Fruit fly (Drosophila melanogaster) whole organism, wandering third instar larva: Measurements from ENCODE around the gene Tbcd.

Experiments
- Abd-B ChIP-seq: fragments of >200 bp; optimal IDR thresholded peaks from 2 replicates; lab custom pipeline; 2017; ENCODE audit warnings: missing biosample characterization, missing genetic modification characterization
- CG32264 ChIP-seq: fragments of 200-800 bp; sonication (Bioruptor generic); optimal IDR thresholded peaks from 2 replicates; lab custom pipeline; 2016; ENCODE audit warnings: missing biosample characterization, missing genetic modification characterization
- CG9705 ChIP-seq: fragments of 200-800 bp; sonication (Bioruptor generic); optimal IDR thresholded peaks from 2 replicates; lab custom pipeline; 2018; ENCODE audit warnings: missing biosample characterization, mild to moderate bottlenecking, missing genetic modification characterization
- CrebA ChIP-seq: fragments of 200-800 bp; sonication (Bioruptor generic); optimal IDR thresholded peaks from 2 replicates; lab custom pipeline; 2016; ENCODE audit warnings: missing biosample characterization, mild to moderate bottlenecking, missing genetic modification characterization, borderline replicate concordance
- Dfd ChIP-seq: fragments of >200 bp; optimal IDR thresholded peaks from 2 replicates; lab custom pipeline; 2017; ENCODE audit warnings: missing biosample characterization, missing genetic modification characterization
- Dif ChIP-seq: fragments of 200-275, 200-300 bp; sonication (Bioruptor generic); optimal IDR thresholded peaks from 2 replicates; lab custom pipeline; 2018; ENCODE audit warnings: missing biosample characterization, missing genetic modification characterization; ENCODE audit not compliant: partially characterized antibody
- GATAd ChIP-seq: sonication (Bioruptor generic); optimal IDR thresholded peaks from 2 replicates; lab custom pipeline; 2016; ENCODE audit warnings: missing biosample characterization, missing genetic modification characterization
- HLH106 ChIP-seq: fragments of 200-800 bp; optimal IDR thresholded peaks from 3 replicates; lab custom pipeline; 2019; ENCODE audit warnings: missing biosample characterization, mild to moderate bottlenecking, missing genetic modification characterization, moderate library complexity
- Hnf4 ChIP-seq: fragments of 200-800 bp; sonication (Bioruptor generic); optimal IDR thresholded peaks from 2 replicates; lab custom pipeline; 2016; ENCODE audit warnings: missing biosample characterization, mild to moderate bottlenecking, missing genetic modification characterization
- Hr78 ChIP-seq: fragments of >200 bp; optimal IDR thresholded peaks from 2 replicates; lab custom pipeline; 2017; ENCODE audit warnings: missing biosample characterization, missing genetic modification characterization
- Hr83 ChIP-seq: fragments of 200-300 bp; sonication (Bioruptor generic); optimal IDR thresholded peaks from 2 replicates; lab custom pipeline; 2016; ENCODE audit warnings: missing biosample characterization, mild to moderate bottlenecking, missing genetic modification characterization, moderate library complexity; ENCODE audit not compliant: poor library complexity, severe bottlenecking
- Jra ChIP-seq: sonication (Bioruptor generic); optimal IDR thresholded peaks from 2 replicates; lab custom pipeline; 2016; ENCODE audit warnings: missing biosample characterization, missing genetic modification characterization
- Mio ChIP-seq: sonication (Bioruptor generic); optimal IDR thresholded peaks from 2 replicates; lab custom pipeline; 2016; ENCODE audit warnings: missing biosample characterization, missing genetic modification characterization
- Myc ChIP-seq: fragments of >200 bp; optimal IDR thresholded peaks from 2 replicates; lab custom pipeline; 2017
- N ChIP-seq: fragments of >200 bp; optimal IDR thresholded peaks from 2 replicates; lab custom pipeline; 2018; ENCODE audit warnings: missing biosample characterization, missing external identifiers, missing genetic modification characterization
- OdsH ChIP-seq: fragments of 200-800 bp; sonication (Bioruptor generic); optimal IDR thresholded peaks from 2 replicates; lab custom pipeline; 2016; ENCODE audit warnings: missing biosample characterization, mild to moderate bottlenecking, missing genetic modification characterization
- Rel ChIP-seq, 2 experiments: fragments of 200-800 bp; sonication (Bioruptor generic) in 1 of 2; optimal IDR thresholded peaks; 2 replicates in 1 of 2; 3 replicates in 1 of 2; lab custom pipeline; 2016 to 2019; ENCODE audit warnings: mild to moderate bottlenecking in 2 of 2, missing biosample characterization in 2 of 2, missing genetic modification characterization in 2 of 2, moderate library complexity in 1 of 2
- Sp1 ChIP-seq: fragments of 200-800 bp; sonication (Bioruptor generic); optimal IDR thresholded peaks from 3 replicates; lab custom pipeline; 2019; ENCODE audit warnings: missing biosample characterization, mild to moderate bottlenecking, missing genetic modification characterization, moderate library complexity
- Vsx2 ChIP-seq: fragments of 200-300, 225-300 bp; sonication (Bioruptor generic); optimal IDR thresholded peaks from 2 replicates; lab custom pipeline; 2018; ENCODE audit warnings: missing biosample characterization, missing genetic modification characterization; ENCODE audit not compliant: partially characterized antibody
- br ChIP-seq: fragments of 200-800 bp; sonication (Bioruptor generic); optimal IDR thresholded peaks from 2 replicates; lab custom pipeline; 2016; ENCODE audit warnings: missing biosample characterization, missing genetic modification characterization
- brk ChIP-seq: fragments of 200-800 bp; sonication (Bioruptor generic); optimal IDR thresholded peaks from 2 replicates; lab custom pipeline; 2016; ENCODE audit warnings: missing biosample characterization, mild to moderate bottlenecking, missing genetic modification characterization
- dl ChIP-seq, 2 experiments: fragments of 175-275, 200-275 bp in 1 of 2; fragments of 200-275 bp in 1 of 2; sonication (Bioruptor generic); optimal IDR thresholded peaks; lab custom pipeline; 2018; ENCODE audit warnings: mild to moderate bottlenecking in 2 of 2, missing biosample characterization in 2 of 2, missing genetic modification characterization in 2 of 2, moderate library complexity in 2 of 2; ENCODE audit not compliant: partially characterized antibody in 2 of 2, insufficient read depth in 1 of 2
- dmrt93B ChIP-seq: fragments of 200-800 bp; sonication (Bioruptor generic); optimal IDR thresholded peaks from 2 replicates; lab custom pipeline; 2018; ENCODE audit warnings: missing biosample characterization, mild to moderate bottlenecking, missing genetic modification characterization
- dsf ChIP-seq: sonication (Bioruptor generic); optimal IDR thresholded peaks from 2 replicates; lab custom pipeline; 2016; ENCODE audit warnings: missing biosample characterization, missing genetic modification characterization, borderline replicate concordance
- ey ChIP-seq: fragments of 200-800 bp; sonication (Bioruptor generic); optimal IDR thresholded peaks from 2 replicates; lab custom pipeline; 2016; ENCODE audit warnings: missing biosample characterization, missing genetic modification characterization
- foxo ChIP-seq, 2 experiments: fragments of 200-800 bp; sonication (Bioruptor generic); optimal IDR thresholded peaks; 2 replicates in 1 of 2; 3 replicates in 1 of 2; lab custom pipeline; 2016 to 2017; ENCODE audit warnings: missing biosample characterization in 2 of 2, missing genetic modification characterization in 2 of 2
- fru ChIP-seq: fragments of 200-800 bp; sonication (Bioruptor generic); optimal IDR thresholded peaks from 3 replicates; lab custom pipeline; 2016; ENCODE audit warnings: missing biosample characterization, mild to moderate bottlenecking, missing genetic modification characterization
- h ChIP-seq: fragments of 200-800 bp; sonication (Bioruptor generic); optimal IDR thresholded peaks from 3 replicates; lab custom pipeline; 2016; ENCODE audit warnings: missing biosample characterization, mild to moderate bottlenecking, missing genetic modification characterization
- jim ChIP-seq: fragments of 175-275, 200-325 bp; sonication (Bioruptor generic); optimal IDR thresholded peaks from 2 replicates; lab custom pipeline; 2016; ENCODE audit warnings: missing biosample characterization, mild to moderate bottlenecking, missing genetic modification characterization
- lola ChIP-seq: fragments of >200 bp; optimal IDR thresholded peaks from 2 replicates; lab custom pipeline; 2017; ENCODE audit warnings: missing biosample characterization, missing genetic modification characterization
- pan ChIP-seq: fragments of >200 bp; optimal IDR thresholded peaks from 2 replicates; lab custom pipeline; 2017
- psq ChIP-seq: fragments of 200-800 bp; sonication (Bioruptor generic); optimal IDR thresholded peaks from 3 replicates; lab custom pipeline; 2017; ENCODE audit warnings: missing biosample characterization, mild to moderate bottlenecking, missing genetic modification characterization, moderate library complexity
- rgr ChIP-seq: fragments of 200-800 bp; sonication (Bioruptor generic); optimal IDR thresholded peaks from 3 replicates; lab custom pipeline; 2016; ENCODE audit warnings: missing biosample characterization, mild to moderate bottlenecking, missing genetic modification characterization
- sage ChIP-seq: fragments of 200-800 bp; sonication (Bioruptor generic); optimal IDR thresholded peaks from 2 replicates; lab custom pipeline; 2016; ENCODE audit warnings: missing biosample characterization, mild to moderate bottlenecking, missing genetic modification characterization
- sv ChIP-seq: fragments of 200-800 bp; sonication (Bioruptor generic); optimal IDR thresholded peaks from 3 replicates; lab custom pipeline; 2016; ENCODE audit warnings: missing biosample characterization, missing genetic modification characterization
- tai ChIP-seq: sonication (Bioruptor generic); optimal IDR thresholded peaks from 2 replicates; lab custom pipeline; 2016; ENCODE audit warnings: missing biosample characterization, missing genetic modification characterization
- usp ChIP-seq: fragments of >200 bp; optimal IDR thresholded peaks from 2 replicates; lab custom pipeline; 2017; ENCODE audit warnings: missing biosample characterization, missing genetic modification characterization
- woc ChIP-seq: sonication (Bioruptor generic); optimal IDR thresholded peaks from 2 replicates; lab custom pipeline; 2016; ENCODE audit warnings: missing biosample characterization, mild to moderate bottlenecking, missing genetic modification characterization

Gene Tbcd

dm6 chr2L:2147208-2147607 is at the start of gene Tbcd, which contains the start of gene CG11723:
TSS of gene Tbcd (plus strand) at chr2L:2147518.
TSS of gene CG11723 (minus strand) at chr2L:2147275.
- no peak for TF ChIP-seq fru
- TF ChIP-seq Dfd: no peak
- TF ChIP-seq Dif (GFP tag; lab: Kevin White, UChicago): peak; percentile 46
- TF ChIP-seq CG9705 (GFP tag; lab: Kevin White, UChicago): peak; percentile 81
- TF ChIP-seq pan: no peak
- no peak for TF ChIP-seq tai (GFP tag; lab: Kevin White, UChicago)
- TF ChIP-seq sv (GFP tag; lab: Kevin White, UChicago): peak; percentile 76
- TF ChIP-seq sage: no peak
- TF ChIP-seq Mio: no peak
- TF ChIP-seq usp (GFP tag; lab: Kevin White, UChicago): no peak
- no peak for TF ChIP-seq Rel (GFP tag; optimal IDR thresholded peaks at IDR 0.05; lab: Kevin White, UChicago)
- no peak for TF ChIP-seq Rel (tag; optimal IDR thresholded peaks at IDR 0.05; lab: Kevin White, UChicago)
- TF ChIP-seq psq (GFP tag; lab: Kevin White, UChicago): peak; percentile 75
- no peak for TF ChIP-seq h (GFP tag; lab: Kevin White, UChicago)
- TF ChIP-seq dl (GFP tag; optimal IDR thresholded peaks at IDR 0.05; lab: Kevin White, UChicago; ENCODE audit: insufficient read depth in 1 of 2, partially characterized antibody in 2 of 2): no peak
- TF ChIP-seq Vsx2 (GFP tag; lab: Kevin White, UChicago): no peak
- TF ChIP-seq woc (GFP tag; lab: Kevin White, UChicago): no peak
- TF ChIP-seq br (GFP tag; lab: Kevin White, UChicago): no peak
- TF ChIP-seq N (GFP tag; lab: Kevin White, UChicago): no peak
- no peak for TF ChIP-seq CrebA (GFP tag; lab: Kevin White, UChicago)
- TF ChIP-seq HLH106 (tag; lab: Kevin White, UChicago): peak; percentile 93
- no peak for TF ChIP-seq lola (GFP tag; lab: Kevin White, UChicago)
- no peak for TF ChIP-seq Hnf4 (GFP tag; lab: Kevin White, UChicago)
- TF ChIP-seq CG32264 (GFP tag; lab: Kevin White, UChicago): peak; percentile 75
- no peak for TF ChIP-seq jim
- TF ChIP-seq OdsH (GFP tag; lab: Kevin White, UChicago): peak; percentile 88
- peak; percentile 20 for TF ChIP-seq Hr83 (GFP tag; lab: Kevin White, UChicago)
- TF ChIP-seq ey: peak; percentile 92
- peak; percentile 60 to 92 for TF ChIP-seq foxo (GFP tag; optimal IDR thresholded peaks at IDR 0.05; lab: Kevin White, UChicago)
- no peak for TF ChIP-seq brk (GFP tag; lab: Kevin White, UChicago)
- peak; percentile 93 for TF ChIP-seq rgr
- TF ChIP-seq dmrt93B (GFP tag; lab: Kevin White, UChicago): no peak
- TF ChIP-seq Abd-B (GFP tag; lab: Kevin White, UChicago): no peak
- peak; percentile 91 for TF ChIP-seq Sp1 (GFP tag; lab: Kevin White, UChicago)
- TF ChIP-seq Myc (lab: Kevin White, UChicago): no peak
- TF ChIP-seq GATAd (GFP tag; lab: Kevin White, UChicago): peak; percentile 52
- TF ChIP-seq Hr78: no peak
- TF ChIP-seq dsf (GFP tag; lab: Kevin White, UChicago): peak; percentile 66
- no peak for TF ChIP-seq Jra

- no peak for TF ChIP-seq dl (GFP tag; optimal IDR thresholded peaks at IDR 0.05; lab: Kevin White, UChicago; ENCODE audit: insufficient read depth in 1 of 2, partially characterized antibody in 2 of 2)
- TF ChIP-seq Rel (GFP tag; optimal IDR thresholded peaks at IDR 0.05; lab: Kevin White, UChicago): no peak
- no peak for TF ChIP-seq Rel (tag; optimal IDR thresholded peaks at IDR 0.05; lab: Kevin White, UChicago)
- no peak for TF ChIP-seq dsf (GFP tag; lab: Kevin White, UChicago)
- TF ChIP-seq tai (GFP tag; lab: Kevin White, UChicago): no peak
- no peak for TF ChIP-seq Vsx2 (GFP tag; lab: Kevin White, UChicago)
- no peak for TF ChIP-seq Sp1 (GFP tag; lab: Kevin White, UChicago)
- no peak for TF ChIP-seq OdsH (GFP tag; lab: Kevin White, UChicago)
- no peak for TF ChIP-seq jim
- TF ChIP-seq ey: no peak
- TF ChIP-seq woc (GFP tag; lab: Kevin White, UChicago): no peak
- no peak for TF ChIP-seq Mio
- TF ChIP-seq CrebA (GFP tag; lab: Kevin White, UChicago): no peak
- no peak for TF ChIP-seq Abd-B (GFP tag; lab: Kevin White, UChicago)
- TF ChIP-seq GATAd (GFP tag; lab: Kevin White, UChicago): no peak
- TF ChIP-seq Hnf4 (GFP tag; lab: Kevin White, UChicago): no peak
- TF ChIP-seq HLH106 (tag; lab: Kevin White, UChicago): no peak
- no peak for TF ChIP-seq CG9705 (GFP tag; lab: Kevin White, UChicago)
These were observed 37.6 kb upstream of the Tbcd start, which contains the start of gene dpr3 for dm6 chr2L:2109746-2110145. TSS of gene dpr3 (minus strand) at chr2L:2109878.
